Fruit fly (Drosophila melanogaster): ENCODE results near the gene Mitofilin.

DNA sequence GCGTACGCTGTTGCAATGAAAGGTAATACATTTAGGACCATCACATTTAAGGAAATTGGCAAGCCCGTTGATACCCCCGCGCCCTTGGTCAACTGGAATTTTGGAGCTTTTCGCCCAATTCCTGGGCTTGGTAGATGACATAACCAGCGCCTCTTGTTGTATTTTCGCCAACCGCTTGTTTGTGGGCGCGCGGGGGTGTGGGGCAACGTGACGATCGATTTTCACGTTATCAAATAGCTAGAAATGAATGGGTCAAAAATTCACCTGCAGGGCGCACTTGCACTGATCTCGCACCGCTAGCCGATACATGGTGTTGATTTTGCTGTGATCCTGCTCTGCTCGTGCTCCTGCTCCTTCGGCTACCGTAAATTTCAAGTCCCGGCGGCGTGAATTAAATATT lies 512 bp downstream of the Mitofilin start:
- TF ChIP-seq psq (optimal IDR thresholded peaks at IDR 0.05): no peak
- no peak for TF ChIP-seq usp (GFP tag; optimal IDR thresholded peaks at IDR 0.05)

Measured in whole organism.